Worm (Caenorhabditis elegans): ENCODE results near the gene dhrs-4.

ce11 chrV:12937098-12937497 is 14.7 kb downstream of the dhrs-4 start, which contains the start of gene T16G1.6:
- TF ChIP-seq tab-1 (GFP tag; IDR thresholded peaks at IDR 0.05): no peak
- no peak for TF ChIP-seq klf-2 (GFP tag; conservative IDR thresholded peaks at IDR 0.05)
- no peak for TF ChIP-seq ref-1 (GFP tag; conservative IDR thresholded peaks at IDR 0.05)
- no peak for TF ChIP-seq med-1 (GFP tag; optimal IDR thresholded peaks at IDR 0.05; ENCODE audit: insufficient read depth)
- TF ChIP-seq flt-1 (GFP tag; IDR thresholded peaks at IDR 0.05): no peak
- no peak for TF ChIP-seq ztf-23 (GFP tag; IDR thresholded peaks at IDR 0.05)
- TF ChIP-seq ztf-29 (GFP tag; IDR thresholded peaks at IDR 0.05): no peak
